Fruit fly (Drosophila melanogaster) Kc167 (cell line): ENCODE results near the gene sle.

Experiments used
- Myc ChIP-seq: fragments of >200 bp; optimal IDR thresholded peaks from 2 replicates; lab custom pipeline; 2017; ENCODE audit warnings: missing external identifiers
- h ChIP-seq: fragments of >200 bp; optimal IDR thresholded peaks from 3 replicates; lab custom pipeline; 2018; ENCODE audit warnings: missing external identifiers
- insv ChIP-seq: fragments of >200 bp; optimal IDR thresholded peaks from 3 replicates; lab custom pipeline; 2018; ENCODE audit warnings: missing external identifiers
- ttk ChIP-seq: sonication (Bioruptor generic); optimal IDR thresholded peaks from 2 replicates; lab custom pipeline; 2017; ENCODE audit warnings: missing external identifiers

dm6 chr3R:10378989-10379388 is 46.1 kb downstream of the sle start:
- no peak for TF ChIP-seq h (lab: Kevin White, UChicago)
- no peak for TF ChIP-seq Myc (lab: Kevin White, UChicago)
- no peak for TF ChIP-seq insv (lab: Kevin White, UChicago)
- TF ChIP-seq ttk (lab: Kevin White, UChicago): no peak
